Fruit fly (Drosophila melanogaster): Measurements from ENCODE around the gene CG34382.
A peak's percentile ranks its signal among the peaks of the same experiment; 100 is the strongest.

CG34382 gene

DNA sequence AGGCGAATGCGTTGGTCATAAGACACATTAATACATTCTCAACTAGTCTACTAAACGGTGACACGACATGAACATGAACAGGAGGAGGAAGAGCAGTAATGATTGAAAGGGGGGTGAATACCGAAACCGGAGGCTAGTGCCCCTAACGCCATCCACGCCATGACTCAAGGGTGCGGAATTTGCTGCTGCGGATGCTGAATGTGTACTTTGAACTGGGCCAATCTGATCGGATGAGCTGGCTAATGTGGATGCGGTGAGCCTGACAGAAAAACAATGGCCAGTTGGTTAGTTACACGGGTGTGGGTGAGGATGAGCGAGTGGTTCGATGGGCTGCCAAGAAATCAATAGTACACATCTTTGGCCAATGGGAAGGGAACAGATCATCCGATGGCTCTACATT is 15.1 kb upstream of the CG34382 start:
- no peak for TF ChIP-seq usp (GFP tag; optimal IDR thresholded peaks at IDR 0.05)
- TF ChIP-seq jim (GFP tag; optimal IDR thresholded peaks at IDR 0.05): no peak
- TF ChIP-seq h (GFP tag; optimal IDR thresholded peaks at IDR 0.05): no peak
- no peak for TF ChIP-seq Vsx2 (GFP tag; optimal IDR thresholded peaks at IDR 0.05; ENCODE audit: partially characterized antibody)
- no peak for TF ChIP-seq Mio (GFP tag; optimal IDR thresholded peaks at IDR 0.05)
- TF ChIP-seq tai (GFP tag; optimal IDR thresholded peaks at IDR 0.05): no peak
- TF ChIP-seq CrebA (GFP tag; optimal IDR thresholded peaks at IDR 0.05; ENCODE audit: borderline replicate concordance): no peak
- TF ChIP-seq rgr (GFP tag; optimal IDR thresholded peaks at IDR 0.05): no peak
- no peak for TF ChIP-seq CG32264 (GFP tag; optimal IDR thresholded peaks at IDR 0.05)
- TF ChIP-seq dmrt93B (GFP tag; optimal IDR thresholded peaks at IDR 0.05): no peak

DNA sequence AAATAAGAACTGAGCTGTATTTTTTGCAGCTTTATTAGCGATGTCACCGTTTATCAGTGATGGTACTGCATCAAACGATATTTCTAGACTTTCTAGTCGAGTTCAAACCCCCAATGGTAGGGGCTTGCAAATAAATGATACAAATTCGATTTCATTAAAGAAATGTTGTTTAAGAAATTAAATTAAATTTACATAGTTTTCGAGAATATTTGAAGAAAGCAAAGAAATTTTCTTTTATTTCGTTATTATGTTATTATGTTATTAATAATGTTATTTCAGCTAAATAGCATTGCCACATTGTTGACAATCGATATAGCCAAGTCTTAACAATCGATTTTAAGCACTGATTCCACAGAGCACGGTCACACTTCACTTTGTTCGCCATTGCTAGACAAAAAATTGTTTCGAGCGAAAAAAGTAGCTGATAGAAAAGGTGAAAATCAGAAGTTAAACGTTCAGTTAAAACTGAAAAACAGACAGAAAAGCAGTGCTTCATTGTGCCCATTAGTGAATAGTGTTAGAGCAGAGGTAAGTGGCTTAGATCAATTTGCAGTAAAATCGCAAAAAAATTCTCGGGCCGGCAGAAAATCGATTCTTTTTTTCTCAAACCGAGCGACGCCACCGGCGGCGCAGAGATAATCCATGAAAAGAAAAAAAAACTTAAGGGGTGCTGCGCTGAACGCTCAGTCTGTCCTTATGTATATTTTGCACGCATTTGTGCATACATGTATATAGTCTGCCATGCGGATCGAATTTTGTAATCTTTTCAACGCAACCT is 14.3 kb upstream of the CG34382 start, which contains the start of the genes iPLA2-VIA and Ciz1:
TSS of gene iPLA2-VIA (minus strand) at position 75 of the 778 bp plus-strand sequence.
TSS of gene Ciz1 (plus strand) at position 365 of the 778 bp plus-strand sequence.
- TF ChIP-seq Abd-B (GFP tag; optimal IDR thresholded peaks at IDR 0.05) (no peak), psq (GFP tag; optimal IDR thresholded peaks at IDR 0.05) (no peak), GATAd (GFP tag; optimal IDR thresholded peaks at IDR 0.05) (no peak), sv (GFP tag; optimal IDR thresholded peaks at IDR 0.05) (no peak), ey (GFP tag; optimal IDR thresholded peaks at IDR 0.05) (peak; percentile 1), rgr (GFP tag; optimal IDR thresholded peaks at IDR 0.05) (no peak), Vsx2 (GFP tag; optimal IDR thresholded peaks at IDR 0.05; ENCODE audit: partially characterized antibody) (no peak), dsf (GFP tag; optimal IDR thresholded peaks at IDR 0.05; ENCODE audit: borderline replicate concordance) (peak; percentile 24), Hr83 (GFP tag; optimal IDR thresholded peaks at IDR 0.05; ENCODE audit: poor library complexity, severe bottlenecking) (peak; percentile 20), Sp1 (GFP tag; optimal IDR thresholded peaks at IDR 0.05) (peak; percentile 9), Dif (GFP tag; optimal IDR thresholded peaks at IDR 0.05; ENCODE audit: partially characterized antibody) (no peak), brk (GFP tag; optimal IDR thresholded peaks at IDR 0.05) (no peak), dmrt93B (GFP tag; optimal IDR thresholded peaks at IDR 0.05) (no peak), dl (GFP tag; optimal IDR thresholded peaks at IDR 0.05; ENCODE audit: insufficient read depth in 1 of 2, partially characterized antibody in 2 of 2) (no peak), CG9705 (GFP tag; optimal IDR thresholded peaks at IDR 0.05) (peak; percentile 3), Hnf4 (GFP tag; optimal IDR thresholded peaks at IDR 0.05) (peak; percentile 55), Myc (optimal IDR thresholded peaks at IDR 0.05) (no peak), HLH106 (tag; optimal IDR thresholded peaks at IDR 0.05) (no peak), Dfd (GFP tag; optimal IDR thresholded peaks at IDR 0.05) (no peak), CrebA (GFP tag; optimal IDR thresholded peaks at IDR 0.05; ENCODE audit: borderline replicate concordance) (no peak), Hr78 (GFP tag; optimal IDR thresholded peaks at IDR 0.05) (no peak), h (GFP tag; optimal IDR thresholded peaks at IDR 0.05) (no peak), br (GFP tag; optimal IDR thresholded peaks at IDR 0.05) (peak; percentile 38), N (GFP tag; optimal IDR thresholded peaks at IDR 0.05) (no peak), foxo (GFP tag; optimal IDR thresholded peaks at IDR 0.05) (peak in 1 of 2 experiments; percentile 59), usp (GFP tag; optimal IDR thresholded peaks at IDR 0.05) (no peak), CG32264 (GFP tag; optimal IDR thresholded peaks at IDR 0.05) (no peak), OdsH (GFP tag; optimal IDR thresholded peaks at IDR 0.05) (no peak), Jra (GFP tag; optimal IDR thresholded peaks at IDR 0.05) (peak; percentile 53), jim (GFP tag; optimal IDR thresholded peaks at IDR 0.05) (no peak)

DNA sequence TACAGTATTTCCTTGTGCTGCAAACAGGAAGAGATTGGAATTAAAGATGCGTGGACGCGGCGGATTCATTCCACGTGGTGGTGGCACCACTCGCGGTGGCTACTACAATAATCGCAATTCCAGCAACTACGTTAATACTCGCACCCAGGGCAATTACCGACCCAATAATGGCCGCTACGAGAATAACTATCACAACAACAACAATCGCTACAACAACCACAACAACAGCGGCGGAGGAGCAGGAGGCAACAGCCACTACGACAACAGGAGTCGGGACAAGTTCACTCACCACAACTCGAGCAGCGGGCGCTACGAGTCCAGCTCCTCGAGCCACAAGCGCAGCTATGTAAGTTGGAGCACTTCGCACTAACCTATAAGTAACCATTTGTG is 13.7 kb upstream of the CG34382 start:
- TF ChIP-seq OdsH (GFP tag; optimal IDR thresholded peaks at IDR 0.05): no peak
- TF ChIP-seq dmrt93B (GFP tag; optimal IDR thresholded peaks at IDR 0.05): no peak
- no peak for TF ChIP-seq pan (optimal IDR thresholded peaks at IDR 0.05)
- TF ChIP-seq dl (GFP tag; optimal IDR thresholded peaks at IDR 0.05; ENCODE audit: insufficient read depth in 1 of 2, partially characterized antibody in 2 of 2): no peak
- TF ChIP-seq lola (GFP tag; optimal IDR thresholded peaks at IDR 0.05): no peak

DNA sequence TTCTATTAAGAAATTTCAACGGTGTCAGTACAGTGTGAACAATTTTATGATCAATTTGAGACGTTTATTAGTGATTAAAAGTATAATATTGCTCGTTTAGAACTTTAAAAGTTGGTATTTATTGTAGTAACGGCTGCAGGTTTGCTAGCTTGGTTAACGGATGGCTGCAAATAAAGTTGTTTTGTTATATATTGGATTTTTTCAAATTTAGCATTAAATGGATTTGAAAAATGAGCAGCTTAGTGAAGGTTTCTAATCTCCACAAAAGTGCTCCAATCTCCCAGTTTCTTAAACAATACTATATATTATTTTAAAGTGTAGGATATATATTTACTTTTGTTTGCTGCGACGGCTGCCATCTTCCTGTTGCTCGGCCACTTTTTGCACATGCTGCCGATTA is 6.8 kb upstream of the CG34382 start:
- no peak for TF ChIP-seq sage (GFP tag; optimal IDR thresholded peaks at IDR 0.05)
- TF ChIP-seq CG9705 (GFP tag; optimal IDR thresholded peaks at IDR 0.05): no peak
- TF ChIP-seq h (GFP tag; optimal IDR thresholded peaks at IDR 0.05): no peak
- TF ChIP-seq tai (GFP tag; optimal IDR thresholded peaks at IDR 0.05): no peak
- TF ChIP-seq N (GFP tag; optimal IDR thresholded peaks at IDR 0.05): no peak
- TF ChIP-seq CrebA (GFP tag; optimal IDR thresholded peaks at IDR 0.05; ENCODE audit: borderline replicate concordance): no peak
- TF ChIP-seq Dfd (GFP tag; optimal IDR thresholded peaks at IDR 0.05): no peak
- no peak for TF ChIP-seq br (GFP tag; optimal IDR thresholded peaks at IDR 0.05)
